Worm (Caenorhabditis elegans) whole organism, L1 larva: ENCODE data around the gene srg-55.

Experiments used
- F16B12.6 ChIP-seq: fragments of 150-350 bp; optimal IDR thresholded peaks from 2 replicates; lab custom pipeline; 2014; ENCODE audit warnings: missing biosample characterization, missing genetic modification characterization
- ceh-82 ChIP-seq, 3 experiments: fragments of 150-350 bp in 1 of 3; sonication (generic microtip) in 2 of 3; optimal IDR thresholded peaks; 2 replicates each; lab custom pipeline; 2014 to 2017; ENCODE audit warnings: missing biosample characterization in 3 of 3, missing genetic modification characterization in 3 of 3
- fos-1 ChIP-seq: fragments of 150-350 bp; optimal IDR thresholded peaks from 2 replicates; lab custom pipeline; 2014; ENCODE audit warnings: missing biosample characterization, missing genetic modification characterization
- mdl-1 ChIP-seq, 2 experiments: fragments of 150-350 bp; optimal IDR thresholded peaks; 2 replicates each; lab custom pipeline; 2014 to 2017; ENCODE audit warnings: missing biosample characterization in 2 of 2, missing genetic modification characterization in 2 of 2, inconsistent platforms in 1 of 2
- mep-1 ChIP-seq: fragments of 150-350 bp; optimal IDR thresholded peaks from 2 replicates; lab custom pipeline; 2014; ENCODE audit warnings: missing biosample characterization, missing genetic modification characterization
- rnt-1 ChIP-seq: sonication (generic microtip); optimal IDR thresholded peaks from 2 replicates; lab custom pipeline; 2016; ENCODE audit warnings: mild to moderate bottlenecking, missing genetic modification characterization, moderate library complexity, missing compliant biosample characterization
- unc-62 ChIP-seq: fragments of 150-350 bp; optimal IDR thresholded peaks from 2 replicates; lab custom pipeline; 2014; ENCODE audit warnings: missing biosample characterization, missing genetic modification reagents, missing genetic modification characterization

DNA sequence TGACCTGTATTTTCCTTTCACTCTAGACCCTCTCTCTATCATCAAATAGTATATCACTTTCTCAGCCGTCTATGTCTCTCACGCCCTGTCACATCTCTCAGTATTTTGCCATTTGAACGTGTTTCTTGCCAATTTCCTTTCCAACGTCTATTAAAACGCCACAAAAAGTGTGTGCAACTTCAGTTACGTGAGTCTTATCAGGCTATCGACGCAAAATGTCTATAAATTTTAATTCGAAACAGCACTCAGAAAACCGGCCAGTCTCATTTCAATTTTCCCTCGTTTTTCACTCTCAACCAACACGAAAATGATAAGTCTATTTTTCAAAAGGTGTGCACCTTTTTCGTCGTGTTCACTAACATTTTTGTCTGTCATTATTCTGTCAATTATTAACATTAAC lies 32.6 kb downstream of the srg-55 start, which contains the start of gene mpst-3:
- TF ChIP-seq ceh-82 (tag; optimal IDR thresholded peaks at IDR 0.05; lab: Kevin White, UChicago) (peak in 1 of 3 experiments; percentile 11), F16B12.6 (no peak), unc-62 (GFP tag; lab: Kevin White, UChicago) (no peak), rnt-1 (tag; lab: Kevin White, UChicago) (no peak), mep-1 (no peak), mdl-1 (tag; optimal IDR thresholded peaks at IDR 0.05; lab: Kevin White, UChicago) (no peak), fos-1 (no peak)
